Worm (Caenorhabditis elegans) whole organism, L2 larva: ENCODE measurements around the gene sup-26.

Experiments
- C34F6.9 ChIP-seq: fragments of 150-350 bp; optimal IDR thresholded peaks from 2 replicates; lab custom pipeline; 2014; ENCODE audit warnings: missing biosample characterization, missing genetic modification characterization
- F13H6.1 ChIP-seq: sonication (generic microtip); optimal IDR thresholded peaks from 2 replicates; lab custom pipeline; 2016; ENCODE audit warnings: missing genetic modification characterization, missing compliant biosample characterization
- R02D3.7 ChIP-seq: fragments of 150-350 bp; optimal IDR thresholded peaks from 2 replicates; lab custom pipeline; 2014; ENCODE audit warnings: missing biosample characterization, missing genetic modification characterization
- Y55F3AM.14 ChIP-seq: fragments of 200-800 bp; sonication (Bioruptor generic); optimal IDR thresholded peaks from 2 replicates; lab custom pipeline; 2018; ENCODE audit warnings: mild to moderate bottlenecking, missing genetic modification characterization, missing compliant biosample characterization
- ZK546.5 ChIP-seq: sonication (generic microtip); optimal IDR thresholded peaks from 2 replicates; lab custom pipeline; 2017; ENCODE audit warnings: missing biosample characterization, missing genetic modification characterization
- alr-1 ChIP-seq: fragments of 150-350 bp; optimal IDR thresholded peaks from 2 replicates; lab custom pipeline; 2014; ENCODE audit warnings: missing biosample characterization, missing genetic modification characterization
- aly-2 ChIP-seq: fragments of 150-350 bp; optimal IDR thresholded peaks from 2 replicates; lab custom pipeline; 2014; ENCODE audit warnings: missing biosample characterization, missing genetic modification characterization
- ama-1 ChIP-seq: fragments of 150-350 bp; optimal IDR thresholded peaks from 2 replicates; lab custom pipeline; 2018; ENCODE audit warnings: inconsistent platforms
- blmp-1 ChIP-seq: sonication (generic microtip); optimal IDR thresholded peaks from 2 replicates; lab custom pipeline; 2017; ENCODE audit warnings: missing genetic modification characterization, mild to moderate bottlenecking, missing compliant biosample characterization, antibody characterized with exemption, moderate library complexity; ENCODE audit not compliant: insufficient read depth
- ceh-16 ChIP-seq: fragments of 150-350 bp; optimal IDR thresholded peaks from 2 replicates; lab custom pipeline; 2014; ENCODE audit warnings: missing biosample characterization, missing genetic modification characterization
- ceh-82 ChIP-seq: fragments of 150-350 bp; optimal IDR thresholded peaks from 2 replicates; lab custom pipeline; 2014; ENCODE audit warnings: missing biosample characterization, missing genetic modification characterization
- crh-2 ChIP-seq: sonication (generic microtip); optimal IDR thresholded peaks from 2 replicates; lab custom pipeline; 2017; ENCODE audit warnings: missing biosample characterization, missing genetic modification characterization
- dmd-4 ChIP-seq: sonication (generic microtip); optimal IDR thresholded peaks from 2 replicates; lab custom pipeline; 2017; ENCODE audit warnings: missing biosample characterization, missing genetic modification characterization
- egl-27 ChIP-seq: sonication (generic microtip); optimal IDR thresholded peaks from 3 replicates; lab custom pipeline; 2017; ENCODE audit warnings: missing biosample characterization, missing genetic modification reagents, missing genetic modification characterization
- elt-1 ChIP-seq: fragments of 150-350 bp; optimal IDR thresholded peaks from 2 replicates; lab custom pipeline; 2014; ENCODE audit warnings: missing biosample characterization, missing genetic modification characterization
- elt-3 ChIP-seq: sonication (generic microtip); optimal IDR thresholded peaks from 2 replicates; lab custom pipeline; 2017; ENCODE audit warnings: missing biosample characterization, missing genetic modification characterization
- fos-1 ChIP-seq: fragments of 150-350 bp; optimal IDR thresholded peaks from 2 replicates; lab custom pipeline; 2014; ENCODE audit warnings: missing biosample characterization, missing genetic modification characterization
- gmeb-1 ChIP-seq: fragments of 150-350 bp; optimal IDR thresholded peaks from 2 replicates; lab custom pipeline; 2014; ENCODE audit warnings: missing biosample characterization, missing genetic modification characterization
- lin-13 ChIP-seq: fragments of 150-350 bp; optimal IDR thresholded peaks from 2 replicates; lab custom pipeline; 2014; ENCODE audit warnings: missing biosample characterization, missing genetic modification reagents, missing genetic modification characterization
- lin-39 ChIP-seq: fragments of 150-350 bp; optimal IDR thresholded peaks from 2 replicates; lab custom pipeline; 2014; ENCODE audit warnings: missing biosample characterization, missing genetic modification reagents, missing genetic modification characterization
- lsy-2 ChIP-seq, 2 experiments: fragments of 150-350 bp in 1 of 2; sonication (generic microtip) in 1 of 2; optimal IDR thresholded peaks; 2 replicates each; lab custom pipeline; 2014 to 2017; ENCODE audit warnings: missing biosample characterization in 2 of 2, missing genetic modification characterization in 2 of 2
- mab-5 ChIP-seq: fragments of 150-350 bp; optimal IDR thresholded peaks from 2 replicates; lab custom pipeline; 2014; ENCODE audit warnings: missing biosample characterization, missing genetic modification characterization
- mbf-1 ChIP-seq: sonication (generic microtip); optimal IDR thresholded peaks from 2 replicates; lab custom pipeline; 2017; ENCODE audit warnings: missing biosample characterization, missing genetic modification characterization
- mdl-1 ChIP-seq, 2 experiments: fragments of 150-350 bp in 1 of 2; sonication (generic microtip) in 1 of 2; optimal IDR thresholded peaks; 2 replicates each; lab custom pipeline; 2017; ENCODE audit warnings: missing biosample characterization in 2 of 2, missing genetic modification characterization in 2 of 2
- nhr-10 ChIP-seq: sonication (generic microtip); optimal IDR thresholded peaks from 2 replicates; lab custom pipeline; 2017; ENCODE audit warnings: missing biosample characterization, missing genetic modification characterization
- nhr-11 ChIP-seq: fragments of 150-350 bp; optimal IDR thresholded peaks from 2 replicates; lab custom pipeline; 2014; ENCODE audit warnings: missing biosample characterization, missing genetic modification characterization
- nhr-12 ChIP-seq: fragments of 150-350 bp; optimal IDR thresholded peaks from 2 replicates; lab custom pipeline; 2014; ENCODE audit warnings: missing biosample characterization, missing genetic modification characterization
- nhr-129 ChIP-seq: fragments of 150-350 bp; optimal IDR thresholded peaks from 2 replicates; lab custom pipeline; 2014; ENCODE audit warnings: missing biosample characterization, missing genetic modification characterization
- nhr-23 ChIP-seq: fragments of 150-350 bp; optimal IDR thresholded peaks from 2 replicates; lab custom pipeline; 2014; ENCODE audit warnings: missing biosample characterization, missing genetic modification reagents, missing genetic modification characterization
- nhr-237 ChIP-seq: fragments of 150-350 bp; optimal IDR thresholded peaks from 2 replicates; lab custom pipeline; 2014; ENCODE audit warnings: missing biosample characterization, missing genetic modification characterization
- nhr-6 ChIP-seq: fragments of 150-350 bp; optimal IDR thresholded peaks from 2 replicates; lab custom pipeline; 2014; ENCODE audit warnings: missing biosample characterization, missing genetic modification characterization
- nhr-77 ChIP-seq: fragments of 150-350 bp; optimal IDR thresholded peaks from 2 replicates; lab custom pipeline; 2014; ENCODE audit warnings: missing biosample characterization, missing genetic modification characterization
- peb-1 ChIP-seq: fragments of 150-350 bp; optimal IDR thresholded peaks from 2 replicates; lab custom pipeline; 2014; ENCODE audit warnings: missing biosample characterization, missing genetic modification characterization
- sem-4 ChIP-seq: fragments of 150-350 bp; optimal IDR thresholded peaks from 2 replicates; lab custom pipeline; 2014; ENCODE audit warnings: missing biosample characterization, missing genetic modification reagents, missing genetic modification characterization
- sma-3 ChIP-seq: sonication (generic microtip); optimal IDR thresholded peaks from 2 replicates; lab custom pipeline; 2016; ENCODE audit warnings: missing genetic modification reagents, missing genetic modification characterization, missing compliant biosample characterization
- sma-9 ChIP-seq, 2 experiments: fragments of 150-350 bp in 1 of 2; sonication (generic microtip) in 1 of 2; optimal IDR thresholded peaks; 2 replicates each; lab custom pipeline; 2014 to 2016; ENCODE audit warnings: missing genetic modification characterization in 2 of 2, mild to moderate bottlenecking in 1 of 2, missing biosample characterization in 1 of 2, missing compliant biosample characterization in 1 of 2, missing genetic modification reagents in 1 of 2, moderate library complexity in 1 of 2
- snpc-4 ChIP-seq: fragments of 150-350 bp; optimal IDR thresholded peaks from 2 replicates; lab custom pipeline; 2014; ENCODE audit warnings: missing biosample characterization, missing genetic modification characterization
- unc-39 ChIP-seq: fragments of 150-350 bp; optimal IDR thresholded peaks from 2 replicates; lab custom pipeline; 2014; ENCODE audit warnings: missing biosample characterization, missing genetic modification characterization
- unc-55 ChIP-seq: fragments of 150-350 bp; sonication (generic microtip); optimal IDR thresholded peaks from 3 replicates; lab custom pipeline; 2014; ENCODE audit warnings: missing biosample characterization, missing genetic modification reagents, missing genetic modification characterization
- unc-62 ChIP-seq: fragments of 150-350 bp; optimal IDR thresholded peaks from 2 replicates; lab custom pipeline; 2014; ENCODE audit warnings: missing biosample characterization, missing genetic modification reagents, missing genetic modification characterization
- zag-1 ChIP-seq: fragments of 150-350 bp; optimal IDR thresholded peaks from 2 replicates; lab custom pipeline; 2014; ENCODE audit warnings: missing biosample characterization, missing genetic modification characterization
- ztf-1 ChIP-seq: fragments of 200-800 bp; sonication (Bioruptor generic); conservative IDR thresholded peaks from 2 replicates; pipeline ENCODE4 v1.3.6; 2022; ENCODE audit warnings: missing genetic modification characterization, missing compliant biosample characterization
- ztf-11 ChIP-seq: sonication (generic microtip); optimal IDR thresholded peaks from 2 replicates; lab custom pipeline; 2017; ENCODE audit warnings: missing biosample characterization, missing genetic modification characterization
- ztf-4 ChIP-seq: fragments of 150-350 bp; optimal IDR thresholded peaks from 2 replicates; lab custom pipeline; 2014; ENCODE audit warnings: missing biosample characterization, missing genetic modification characterization

The sup-26 gene

DNA sequence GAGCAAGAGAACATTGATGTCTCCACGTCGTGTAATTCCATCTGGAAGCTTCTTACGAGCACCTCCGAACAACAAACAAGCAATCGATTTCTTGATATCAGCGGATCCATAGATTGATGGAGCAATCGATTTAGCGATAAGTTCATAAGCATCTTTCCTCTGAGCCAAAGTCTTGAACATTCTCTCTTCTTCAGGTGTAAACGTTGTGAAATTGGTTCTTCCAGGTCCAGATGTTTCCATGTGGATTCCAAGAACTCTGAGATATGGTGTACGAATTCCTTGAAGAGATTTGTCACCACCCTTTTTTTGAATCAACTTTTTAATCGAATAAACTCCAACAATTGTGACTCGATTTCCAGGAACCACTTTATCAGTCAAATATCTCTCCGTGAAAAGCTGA, 9.9 kb upstream of the sup-26 start:
- TF ChIP-seq nhr-12 (tag; lab: Kevin White, UChicago) (no peak), unc-62 (GFP tag; lab: Kevin White, UChicago) (no peak), lsy-2 (tag; optimal IDR thresholded peaks at IDR 0.05; lab: Kevin White, UChicago) (no peak), ceh-82 (no peak), sem-4 (tag; lab: Kevin White, UChicago) (no peak), zag-1 (tag; lab: Kevin White, UChicago) (no peak), C34F6.9 (tag; lab: Kevin White, UChicago) (no peak), Y55F3AM.14 (GFP tag; lab: Kevin White, UChicago) (no peak), unc-39 (tag; lab: Kevin White, UChicago) (no peak), snpc-4 (tag; lab: Kevin White, UChicago) (no peak), mab-5 (tag; lab: Kevin White, UChicago) (no peak), fos-1 (tag; lab: Kevin White, UChicago) (no peak), blmp-1 (tag; lab: Kevin White, UChicago) (no peak), elt-3 (tag; lab: Kevin White, UChicago) (no peak), mdl-1 (tag; optimal IDR thresholded peaks at IDR 0.05; lab: Kevin White, UChicago) (no peak), nhr-129 (tag; lab: Kevin White, UChicago) (no peak), aly-2 (tag; lab: Kevin White, UChicago) (no peak), crh-2 (tag; lab: Kevin White, UChicago) (no peak)

DNA sequence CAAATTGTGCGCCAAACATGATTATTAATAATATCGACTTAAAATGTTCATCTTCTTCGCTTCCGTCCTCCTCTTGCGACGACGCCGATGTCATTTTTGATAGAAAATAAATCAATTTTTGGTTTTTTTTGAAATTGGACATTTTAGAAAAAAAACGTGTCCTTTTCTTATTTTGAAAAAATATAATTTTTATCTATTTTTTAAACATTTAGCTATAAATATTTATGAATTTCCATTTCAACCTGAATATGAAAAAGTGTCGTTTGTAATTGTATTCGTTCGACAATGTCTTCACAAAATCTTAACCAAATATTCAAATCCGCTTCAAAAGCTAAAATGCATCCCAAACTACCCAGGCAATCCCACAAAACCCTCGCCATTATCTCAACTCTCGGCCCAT, 7.4 kb upstream of the sup-26 start, which contains the start of gene R10E4.3:
Gene R10E4.3 (minus strand): TSS at position 101 of the 400 bp plus-strand sequence.
- TF ChIP-seq lin-39 (tag; lab: Kevin White, UChicago): no peak
- TF ChIP-seq dmd-4 (tag; lab: Kevin White, UChicago): no peak
- no peak for TF ChIP-seq egl-27 (tag; lab: Kevin White, UChicago)
- TF ChIP-seq alr-1 (tag; lab: Kevin White, UChicago): no peak
- TF ChIP-seq nhr-6 (tag; lab: Kevin White, UChicago): no peak
- TF ChIP-seq elt-1 (tag; lab: Kevin White, UChicago): no peak
- TF ChIP-seq mab-5 (tag; lab: Kevin White, UChicago): no peak
- no peak for TF ChIP-seq F13H6.1 (tag; lab: Kevin White, UChicago)
- no peak for TF ChIP-seq unc-39 (tag; lab: Kevin White, UChicago)
- TF ChIP-seq crh-2 (tag; lab: Kevin White, UChicago): no peak
- TF ChIP-seq nhr-77 (tag; lab: Kevin White, UChicago): no peak
- TF ChIP-seq sma-3 (GFP tag; lab: Kevin White, UChicago): no peak
- no peak for TF ChIP-seq mdl-1 (tag; optimal IDR thresholded peaks at IDR 0.05; lab: Kevin White, UChicago)
- TF ChIP-seq ZK546.5 (tag; lab: Kevin White, UChicago): no peak

- no peak for TF ChIP-seq alr-1 (tag; lab: Kevin White, UChicago)
- TF ChIP-seq egl-27 (tag; lab: Kevin White, UChicago): peak; percentile 72
- TF ChIP-seq nhr-10 (tag; lab: Kevin White, UChicago): no peak
- TF ChIP-seq nhr-12 (tag; lab: Kevin White, UChicago): no peak
- TF ChIP-seq blmp-1 (tag; lab: Kevin White, UChicago): peak; percentile 79
- TF ChIP-seq mab-5 (tag; lab: Kevin White, UChicago): peak; percentile 13
- no peak for TF ChIP-seq R02D3.7 (tag; lab: Kevin White, UChicago)
- TF ChIP-seq nhr-23: no peak
- no peak for TF ChIP-seq aly-2 (tag; lab: Kevin White, UChicago)
- no peak for TF ChIP-seq unc-55 (GFP tag; lab: Kevin White, UChicago)
- no peak for TF ChIP-seq unc-62 (GFP tag; lab: Kevin White, UChicago)
- no peak for TF ChIP-seq peb-1
- TF ChIP-seq unc-39 (tag; lab: Kevin White, UChicago): no peak
- TF ChIP-seq dmd-4 (tag; lab: Kevin White, UChicago): no peak
- peak; percentile 62 for TF ChIP-seq Y55F3AM.14 (GFP tag; lab: Kevin White, UChicago)
- TF ChIP-seq nhr-77 (tag; lab: Kevin White, UChicago): no peak
- no peak for TF ChIP-seq ceh-82
- TF ChIP-seq ZK546.5 (tag; lab: Kevin White, UChicago): no peak
- no peak for TF ChIP-seq nhr-237
- no peak for TF ChIP-seq ztf-11 (tag; lab: Kevin White, UChicago)
- no peak for TF ChIP-seq mbf-1 (tag; lab: Kevin White, UChicago)
- peak; percentile 30 for TF ChIP-seq snpc-4 (tag; lab: Kevin White, UChicago)
- peak; percentile 90 for TF ChIP-seq ceh-16 (tag; lab: Kevin White, UChicago)
- TF ChIP-seq fos-1 (tag; lab: Kevin White, UChicago): peak; percentile 79
- TF ChIP-seq lin-13: peak; percentile 38
- peak; percentile 56 for TF ChIP-seq C34F6.9 (tag; lab: Kevin White, UChicago)
- TF ChIP-seq nhr-6 (tag; lab: Kevin White, UChicago): peak; percentile 41
- no peak for TF ChIP-seq ztf-4 (tag; lab: Kevin White, UChicago)
- TF ChIP-seq gmeb-1 (tag; lab: Kevin White, UChicago): peak; percentile 58
- no peak for TF ChIP-seq ztf-1 (GFP tag; lab: Robert Waterston, UW)
- TF ChIP-seq elt-3 (tag; lab: Kevin White, UChicago): no peak
- peak in 1 of 2 experiments; percentile 85 for TF ChIP-seq lsy-2 (tag; optimal IDR thresholded peaks at IDR 0.05; lab: Kevin White, UChicago)
- TF ChIP-seq nhr-129 (tag; lab: Kevin White, UChicago): peak; percentile 82
- TF ChIP-seq lin-39 (tag; lab: Kevin White, UChicago): no peak
- TF ChIP-seq nhr-11: no peak
- no peak for TF ChIP-seq ama-1 (lab: Kevin White, UChicago)
- TF ChIP-seq sma-3 (GFP tag; lab: Kevin White, UChicago): peak; percentile 97
- peak; percentile 93 for TF ChIP-seq sma-9 (GFP tag; optimal IDR thresholded peaks at IDR 0.05; lab: Kevin White, UChicago)
- TF ChIP-seq sma-9 (tag; optimal IDR thresholded peaks at IDR 0.05; lab: Kevin White, UChicago): no peak
- no peak for TF ChIP-seq elt-1 (tag; lab: Kevin White, UChicago)
- no peak for TF ChIP-seq zag-1 (tag; lab: Kevin White, UChicago)
- TF ChIP-seq F13H6.1 (tag; lab: Kevin White, UChicago): peak; percentile 93
Observed at ce11 chrIII:4284732-4285165, 4.7 kb upstream of the sup-26 start.
